Worm (Caenorhabditis elegans): ENCODE measurements around the gene C34F6.7.

DNA sequence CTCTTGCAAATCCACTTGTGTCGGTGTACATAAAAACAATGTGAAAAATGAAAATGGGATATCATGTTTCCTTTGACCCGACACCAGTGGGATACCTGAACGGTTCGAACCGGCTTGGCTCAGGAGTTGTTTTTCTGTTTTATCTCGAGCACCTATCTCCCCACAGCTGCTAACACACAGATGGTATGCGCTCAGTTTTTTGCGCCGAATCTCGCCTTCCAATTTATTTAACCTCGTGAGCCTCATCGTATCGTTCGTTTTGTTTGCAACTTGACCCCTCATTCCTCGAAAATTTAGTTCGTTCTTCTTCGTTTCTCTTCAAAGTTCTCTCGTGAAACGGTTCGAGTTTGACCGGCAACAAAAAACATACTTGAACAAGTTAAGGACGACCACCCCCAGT is 54.7 kb downstream of the C34F6.7 start, which contains the start of gene C05C9.1:
- no peak for TF ChIP-seq elt-1 (tag; optimal IDR thresholded peaks at IDR 0.05; ENCODE audit: borderline replicate concordance, insufficient read depth)
- TF ChIP-seq snpc-4 (tag; optimal IDR thresholded peaks at IDR 0.05) = no peak
- TF ChIP-seq elt-3 (tag; optimal IDR thresholded peaks at IDR 0.05) = no peak
- TF ChIP-seq nhr-237 (tag; optimal IDR thresholded peaks at IDR 0.05) = no peak
- no peak for TF ChIP-seq lin-13 (tag; optimal IDR thresholded peaks at IDR 0.05)
- TF ChIP-seq ces-1 (GFP tag; optimal IDR thresholded peaks at IDR 0.05) = no peak
- TF ChIP-seq sptf-1 (tag; optimal IDR thresholded peaks at IDR 0.05) = no peak
- no peak for TF ChIP-seq unc-62 (GFP tag; optimal IDR thresholded peaks at IDR 0.05)

Data from whole organism, mixed stage, embryonic.